Fruit fly (Drosophila melanogaster): Measurements from ENCODE around the gene Anp.

Anp gene

dm6 chr3R:30248565-30248964, 38.8 kb downstream of the Anp start:
- TF ChIP-seq CTCF (optimal IDR thresholded peaks at IDR 0.05) (no peak), CG8478 (optimal IDR thresholded peaks at IDR 0.05) (no peak)

dm6 chr3R:30249283-30249682, 39.5 kb downstream of the Anp start, which contains the start of gene CG34299:
TSS of gene CG34299 (plus strand) at chr3R:30249583.
- no peak for TF ChIP-seq CG8478 (optimal IDR thresholded peaks at IDR 0.05)
- TF ChIP-seq CTCF (optimal IDR thresholded peaks at IDR 0.05) = no peak

dm6 chr3R:30250496-30250978, 40.8 kb downstream of the Anp start, which contains the start of gene CG9682:
TSS of gene CG9682 (plus strand) at chr3R:30250928.
- TF ChIP-seq CTCF (optimal IDR thresholded peaks at IDR 0.05) (no peak), CG8478 (optimal IDR thresholded peaks at IDR 0.05) (no peak)

- TF ChIP-seq CTCF (optimal IDR thresholded peaks at IDR 0.05) (no peak), CG8478 (optimal IDR thresholded peaks at IDR 0.05) (no peak)
Measured at dm6 chr3R:30252317-30252716, 42.6 kb downstream of the Anp start.

- no peak for TF ChIP-seq CTCF (optimal IDR thresholded peaks at IDR 0.05)
- TF ChIP-seq CG8478 (optimal IDR thresholded peaks at IDR 0.05) = no peak
Measured at dm6 chr3R:30252882-30253281, 43.1 kb downstream of the Anp start, which contains the start of gene CG18404. TSS of gene CG18404 (plus strand) at chr3R:30253182.

dm6 chr3R:30255255-30256121, 45.7 kb downstream of the Anp start:
- TF ChIP-seq CTCF (optimal IDR thresholded peaks at IDR 0.05) (no peak), CG8478 (optimal IDR thresholded peaks at IDR 0.05) (no peak)

dm6 chr3R:30256233-30256632, 46.5 kb downstream of the Anp start:
- TF ChIP-seq CG8478 (optimal IDR thresholded peaks at IDR 0.05) (no peak), CTCF (optimal IDR thresholded peaks at IDR 0.05) (no peak)

- TF ChIP-seq CTCF (optimal IDR thresholded peaks at IDR 0.05) = no peak
- no peak for TF ChIP-seq CG8478 (optimal IDR thresholded peaks at IDR 0.05)
Measured at dm6 chr3R:30257588-30257987, 47.8 kb downstream of the Anp start.

- TF ChIP-seq CG8478 (optimal IDR thresholded peaks at IDR 0.05) (no peak), CTCF (optimal IDR thresholded peaks at IDR 0.05) (no peak)
Measured at dm6 chr3R:30258298-30258990, 48.7 kb downstream of the Anp start.

dm6 chr3R:30258991-30259351, 49.2 kb downstream of the Anp start:
- TF ChIP-seq CG8478 (optimal IDR thresholded peaks at IDR 0.05) (no peak), CTCF (optimal IDR thresholded peaks at IDR 0.05) (no peak)

- TF ChIP-seq CG8478 (optimal IDR thresholded peaks at IDR 0.05) (no peak), CTCF (optimal IDR thresholded peaks at IDR 0.05) (no peak)
Measured at dm6 chr3R:30259561-30259960, 49.8 kb downstream of the Anp start.
